Worm (Caenorhabditis elegans) whole organism, late embryonic: ENCODE results near the gene C18G1.8.

Experiments
- ahr-1 ChIP-seq: sonication (generic microtip); optimal IDR thresholded peaks from 2 replicates; lab custom pipeline; 2016; ENCODE audit warnings: missing genetic modification characterization, missing compliant biosample characterization
- ceh-14 ChIP-seq: sonication (generic microtip); optimal IDR thresholded peaks from 2 replicates; lab custom pipeline; 2016; ENCODE audit warnings: missing genotype, missing genetic modification characterization, missing compliant biosample characterization
- ceh-18 ChIP-seq: sonication (generic microtip); optimal IDR thresholded peaks from 2 replicates; lab custom pipeline; 2016; ENCODE audit warnings: missing genetic modification characterization, missing compliant biosample characterization
- ceh-19 ChIP-seq: fragments of 200-800 bp; sonication (Bioruptor generic); optimal IDR thresholded peaks from 2 replicates; lab custom pipeline; 2018; ENCODE audit warnings: mild to moderate bottlenecking, missing genetic modification characterization, missing compliant biosample characterization
- ceh-22 ChIP-seq: sonication (generic microtip); optimal IDR thresholded peaks from 2 replicates; lab custom pipeline; 2017; ENCODE audit warnings: missing biosample characterization, missing genetic modification characterization
- ceh-45 ChIP-seq: fragments of 200-800 bp; sonication (Bioruptor generic); IDR thresholded peaks from 2 replicates; pipeline ENCODE4 v1.3.6; 2022; ENCODE audit warnings: missing genetic modification reagents, missing genetic modification characterization, missing compliant biosample characterization
- elt-2 ChIP-seq: sonication (generic microtip); optimal IDR thresholded peaks from 2 replicates; lab custom pipeline; 2016; ENCODE audit warnings: missing genetic modification reagents, missing genetic modification characterization, missing compliant biosample characterization
- ets-4 ChIP-seq: sonication (generic microtip); optimal IDR thresholded peaks from 2 replicates; lab custom pipeline; 2016; ENCODE audit warnings: missing genetic modification characterization, missing compliant biosample characterization
- fkh-6 ChIP-seq: sonication (generic microtip); optimal IDR thresholded peaks from 2 replicates; lab custom pipeline; 2016; ENCODE audit warnings: missing genetic modification characterization, missing compliant biosample characterization
- hlh-6 ChIP-seq: sonication (generic microtip); optimal IDR thresholded peaks from 2 replicates; lab custom pipeline; 2016; ENCODE audit warnings: missing genotype, missing genetic modification characterization, missing compliant biosample characterization
- hlh-8 ChIP-seq: sonication (generic microtip); optimal IDR thresholded peaks from 2 replicates; lab custom pipeline; 2016; ENCODE audit warnings: missing genotype, missing genetic modification characterization, missing compliant biosample characterization
- nfya-1 ChIP-seq: sonication (generic microtip); optimal IDR thresholded peaks from 2 replicates; lab custom pipeline; 2017; ENCODE audit warnings: missing genetic modification characterization, mild to moderate bottlenecking, missing compliant biosample characterization, antibody characterized with exemption, moderate library complexity
- sox-2 ChIP-seq: fragments of 200-800 bp; sonication (Bioruptor generic); IDR thresholded peaks from 2 replicates; pipeline ENCODE4 v1.3.6; 2022; ENCODE audit warnings: missing genetic modification reagents, missing genetic modification characterization, missing compliant biosample characterization
- tbx-2 ChIP-seq: sonication (generic microtip); optimal IDR thresholded peaks from 2 replicates; lab custom pipeline; 2016; ENCODE audit warnings: missing genetic modification characterization, missing compliant biosample characterization
- unc-3 ChIP-seq, 2 experiments: fragments of 200-800 bp in 1 of 2; sonication (Bioruptor generic) in 1 of 2; sonication (generic microtip) in 1 of 2; conservative IDR thresholded peaks in 1 of 2; optimal IDR thresholded peaks in 1 of 2; 2 replicates each; pipeline versions ENCODE4 v1.3.6 to Lab custom; 2016 to 2022; ENCODE audit warnings: missing compliant biosample characterization in 2 of 2, missing genetic modification characterization in 2 of 2, missing genetic modification reagents in 1 of 2
- unc-86 ChIP-seq: sonication (generic microtip); optimal IDR thresholded peaks from 2 replicates; lab custom pipeline; 2016; ENCODE audit warnings: missing genetic modification characterization, missing compliant biosample characterization
- zip-5 ChIP-seq: sonication (generic microtip); optimal IDR thresholded peaks from 2 replicates; lab custom pipeline; 2016; ENCODE audit warnings: missing genetic modification characterization, missing compliant biosample characterization
- ztf-16 ChIP-seq: sonication (generic microtip); optimal IDR thresholded peaks from 2 replicates; lab custom pipeline; 2017; ENCODE audit warnings: missing genetic modification characterization, missing compliant biosample characterization

C18G1.8 gene

DNA sequence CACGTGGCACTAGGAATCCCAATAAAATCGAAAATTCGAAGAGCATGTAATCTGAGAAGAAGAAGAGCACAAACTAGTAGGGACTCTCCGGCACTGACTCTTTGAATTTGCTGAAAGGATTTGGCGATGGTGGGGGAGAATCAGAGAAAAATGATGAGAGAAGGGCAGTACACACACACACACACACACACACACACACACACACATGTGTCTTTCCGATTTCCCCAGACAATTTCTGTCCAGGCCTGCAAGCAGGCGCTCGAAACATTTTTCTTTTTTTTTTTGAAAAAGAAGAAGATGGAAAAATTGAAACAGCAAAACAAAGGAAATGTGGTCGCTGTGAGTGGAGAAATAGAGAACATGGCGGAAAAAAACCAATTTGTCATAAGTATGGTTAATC is 36.3 kb downstream of the C18G1.8 start, which contains the start of gene tig-2:
tig-2 (minus strand) TSS at position 87 of the 400 bp plus-strand sequence.
- TF ChIP-seq tbx-2 (tag; lab: Kevin White, UChicago), result peak; percentile 8
- peak; percentile 23 for TF ChIP-seq nfya-1 (tag; lab: Kevin White, UChicago)
- TF ChIP-seq ceh-18 (tag; lab: Kevin White, UChicago), result peak; percentile 48
- TF ChIP-seq hlh-8 (tag; lab: Kevin White, UChicago), result no peak
- no peak for TF ChIP-seq ceh-22 (tag; lab: Kevin White, UChicago)

DNA sequence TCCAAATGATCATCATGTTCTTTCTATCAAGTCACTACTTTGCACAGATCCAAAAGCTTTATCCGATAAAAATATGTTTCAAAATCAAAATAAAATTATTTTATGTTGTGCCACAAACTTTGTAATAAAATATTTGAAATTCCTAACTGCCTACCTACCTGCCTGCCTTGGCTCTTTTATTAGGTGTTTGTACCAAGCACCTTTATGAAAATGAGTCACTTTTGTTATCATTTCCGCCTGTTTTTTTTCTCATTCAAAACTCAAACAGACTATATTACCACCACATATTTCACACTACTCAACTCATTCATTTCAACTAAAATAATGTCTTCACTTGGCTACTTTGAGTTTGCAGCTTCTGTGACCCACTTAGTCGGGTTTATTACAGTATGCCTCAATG is 41.9 kb downstream of the C18G1.8 start, which contains the start of gene F39G3.4:
F39G3.4 (plus strand) TSS at position 301 of the 400 bp plus-strand sequence.
- TF ChIP-seq ets-4 (tag; lab: Kevin White, UChicago) (no peak), ceh-14 (tag; lab: Kevin White, UChicago) (no peak), sox-2 (GFP tag; lab: Robert Waterston, UW) (no peak), unc-3 (GFP tag; conservative IDR thresholded peaks at IDR 0.05; lab: Robert Waterston, UW) (no peak), unc-3 (tag; optimal IDR thresholded peaks at IDR 0.05; lab: Kevin White, UChicago) (no peak), ztf-16 (tag; lab: Kevin White, UChicago) (no peak), unc-86 (tag; lab: Kevin White, UChicago) (no peak), zip-5 (no peak), ahr-1 (no peak)

DNA sequence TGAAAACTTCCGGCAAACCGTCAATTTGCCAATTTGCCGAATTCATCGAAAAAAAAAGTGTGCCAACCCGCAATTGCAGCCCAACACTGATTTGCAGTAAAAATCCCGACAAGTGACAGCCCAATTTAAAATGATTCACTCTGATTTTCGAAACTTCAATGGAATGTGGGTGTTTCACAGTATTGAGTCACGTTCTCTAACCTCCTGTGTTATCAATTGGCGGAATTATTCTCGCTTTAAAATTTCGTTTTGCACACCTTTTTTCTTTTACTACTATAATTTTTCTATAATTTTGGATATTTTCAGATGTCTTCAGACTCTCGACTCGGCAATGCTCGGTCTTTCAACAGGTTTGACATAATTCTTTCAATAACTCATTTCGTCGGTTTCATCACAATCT is 44.1 kb downstream of the C18G1.8 start, which contains the start of gene F39G3.5:
F39G3.5 (plus strand) TSS at position 301 of the 400 bp plus-strand sequence.
- TF ChIP-seq ceh-19 (GFP tag; lab: Kevin White, UChicago) (no peak), ceh-45 (GFP tag; lab: Robert Waterston, UW) (no peak), hlh-8 (tag; lab: Kevin White, UChicago) (no peak), hlh-6 (tag; lab: Kevin White, UChicago) (no peak), ceh-18 (tag; lab: Kevin White, UChicago) (no peak)

DNA sequence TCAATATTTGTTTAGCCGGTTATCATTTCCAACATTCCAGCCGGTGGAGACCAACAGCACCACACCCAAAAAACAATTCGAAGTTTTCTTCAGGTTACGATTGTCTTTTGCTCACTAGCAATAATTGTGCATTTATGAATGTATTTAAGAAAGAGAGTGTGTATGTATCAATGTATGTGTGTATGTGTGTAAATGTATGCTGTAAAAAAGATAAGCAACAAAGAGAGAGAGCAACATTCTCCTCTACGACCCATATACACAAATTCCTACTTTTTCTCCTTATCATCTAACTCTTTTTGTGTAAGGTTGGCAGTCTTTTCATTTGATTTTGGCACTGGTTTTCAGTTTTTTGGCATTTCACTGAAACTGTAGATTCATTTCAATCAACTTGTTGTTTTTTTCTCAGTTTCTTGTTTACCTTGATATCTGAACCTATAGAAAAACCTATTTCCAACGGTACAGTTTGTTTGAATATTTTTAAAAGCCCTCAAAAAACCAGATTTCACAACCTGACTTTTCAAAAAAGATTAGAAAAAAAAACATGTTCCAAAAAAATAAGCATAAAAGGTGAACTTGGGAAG is 45.4 kb downstream of the C18G1.8 start:
- no peak for TF ChIP-seq fkh-6
- TF ChIP-seq elt-2 (tag; lab: Kevin White, UChicago), result peak; percentile 58

- TF ChIP-seq elt-2 (tag; lab: Kevin White, UChicago) (peak; percentile 66), ahr-1 (no peak)
These were observed 46.4 kb downstream of the C18G1.8 start, which contains the start of gene prx-6 for ce11 chrV:4719965-4720364. Gene prx-6 (minus strand): TSS chrV:4720093.
